Fruit fly (Drosophila melanogaster) whole organism: ENCODE measurements around the gene tara.

Experiments
- CG8478 ChIP-seq: fragments of >200 bp; optimal IDR thresholded peaks from 2 replicates; lab custom pipeline; 2018; ENCODE audit warnings: inconsistent platforms
- Dll ChIP-seq: fragments of >200 bp; optimal IDR thresholded peaks from 2 replicates; lab custom pipeline; 2017
- EcR ChIP-seq, 2 experiments: fragments of >200 bp; optimal IDR thresholded peaks; 2 replicates each; lab custom pipeline; 2017; ENCODE audit warnings: missing biosample characterization in 2 of 2, missing genetic modification characterization in 2 of 2, missing genetic modification reagents in 2 of 2
- pan ChIP-seq: fragments of >200 bp; optimal IDR thresholded peaks from 2 replicates; lab custom pipeline; 2017
- psq ChIP-seq: fragments of >200 bp; optimal IDR thresholded peaks from 2 replicates; lab custom pipeline; 2017
- usp ChIP-seq: fragments of >200 bp; optimal IDR thresholded peaks from 2 replicates; lab custom pipeline; 2017; ENCODE audit warnings: missing biosample characterization, missing genetic modification characterization, mixed read lengths

- no peak for TF ChIP-seq CG8478
- TF ChIP-seq psq (lab: Kevin White, UChicago), result no peak
- TF ChIP-seq usp, result no peak
- no peak for TF ChIP-seq EcR (GFP tag; optimal IDR thresholded peaks at IDR 0.05; lab: Kevin White, UChicago)
- TF ChIP-seq pan (lab: Kevin White, UChicago), result no peak
- no peak for TF ChIP-seq Dll
These were observed 13.4 kb upstream of the tara start for dm6 chr3R:16211883-16212540.
